Worm (Caenorhabditis elegans) whole organism, young adult: ENCODE data around the gene flp-25.
A peak's percentile ranks its signal among the peaks of the same experiment; 100 is the strongest.

Source experiments
- B0019.2 ChIP-seq: fragments of 200-800 bp; sonication (Bioruptor generic); conservative IDR thresholded peaks from 2 replicates; pipeline ENCODE4 v1.3.6; 2022; ENCODE audit warnings: missing genetic modification reagents, missing genetic modification characterization, missing compliant biosample characterization
- B0261.1 ChIP-seq: sonication (generic microtip); optimal IDR thresholded peaks from 2 replicates; lab custom pipeline; 2016; ENCODE audit warnings: mild to moderate bottlenecking, missing genetic modification characterization, moderate library complexity, missing compliant biosample characterization
- F39B2.1 ChIP-seq: fragments of 200-800 bp; sonication (Bioruptor generic); IDR thresholded peaks from 2 replicates; pipeline ENCODE4 v1.3.6; 2022; ENCODE audit warnings: missing genetic modification reagents, missing genetic modification characterization, missing compliant biosample characterization
- F57A8.1 ChIP-seq: fragments of 200-800 bp; sonication (Bioruptor generic); optimal IDR thresholded peaks from 2 replicates; lab custom pipeline; 2018; ENCODE audit warnings: mild to moderate bottlenecking, missing genetic modification characterization, moderate library complexity, missing compliant biosample characterization
- F57C9.4 ChIP-seq: sonication (generic microtip); optimal IDR thresholded peaks from 2 replicates; lab custom pipeline; 2017; ENCODE audit warnings: mild to moderate bottlenecking, missing genetic modification characterization, missing compliant biosample characterization
- Y53G8AR.9 ChIP-seq: fragments of 200-800 bp; sonication (Bioruptor generic); conservative IDR thresholded peaks from 2 replicates; pipeline ENCODE4 v1.3.6; 2022; ENCODE audit warnings: missing genetic modification reagents, missing genetic modification characterization, missing compliant biosample characterization
- Y56A3A.18 ChIP-seq: fragments of 200-800 bp; sonication (Bioruptor generic); IDR thresholded peaks from 2 replicates; pipeline ENCODE4 v1.3.6; 2022; ENCODE audit warnings: missing genetic modification reagents, missing genetic modification characterization, missing compliant biosample characterization
- Y79H2A.3 ChIP-seq: fragments of 200-800 bp; sonication (Bioruptor generic); conservative IDR thresholded peaks from 2 replicates; pipeline ENCODE4 v1.3.6; 2022; ENCODE audit warnings: missing genetic modification reagents, missing genetic modification characterization, missing compliant biosample characterization
- Y95B8A.8 ChIP-seq: fragments of 200-800 bp; sonication (Bioruptor generic); IDR thresholded peaks from 2 replicates; pipeline ENCODE4 v1.3.6; 2022; ENCODE audit warnings: missing genetic modification reagents, missing genetic modification characterization, missing compliant biosample characterization
- ZK185.1 ChIP-seq: sonication (generic microtip); optimal IDR thresholded peaks from 2 replicates; lab custom pipeline; 2016; ENCODE audit warnings: mild to moderate bottlenecking, missing genetic modification characterization, missing compliant biosample characterization; ENCODE audit not compliant: poor library complexity, severe bottlenecking
- akir-1 ChIP-seq: fragments of 200-800 bp; sonication (Bioruptor generic); optimal IDR thresholded peaks from 2 replicates; lab custom pipeline; 2018; ENCODE audit warnings: mild to moderate bottlenecking, missing genetic modification characterization, moderate library complexity, missing compliant biosample characterization
- aptf-3 ChIP-seq: fragments of 200-800 bp; sonication (Bioruptor generic); IDR thresholded peaks from 2 replicates; pipeline ENCODE4 v1.3.6; 2022; ENCODE audit warnings: missing genetic modification characterization, missing compliant biosample characterization
- attf-3 ChIP-seq: fragments of 200-800 bp; sonication (Bioruptor generic); conservative IDR thresholded peaks from 2 replicates; pipeline ENCODE4 v1.3.6; 2022; ENCODE audit warnings: missing genetic modification reagents, missing genetic modification characterization, missing compliant biosample characterization
- attf-6 ChIP-seq: fragments of 200-800 bp; sonication (Bioruptor generic); IDR thresholded peaks from 2 replicates; pipeline ENCODE4 v1.3.6; 2022; ENCODE audit warnings: missing genetic modification reagents, missing genetic modification characterization, missing compliant biosample characterization
- bed-1 ChIP-seq: fragments of 200-800 bp; sonication (Bioruptor generic); IDR thresholded peaks from 2 replicates; pipeline ENCODE4 v1.3.6; 2022; ENCODE audit warnings: missing genetic modification reagents, missing genetic modification characterization, missing compliant biosample characterization
- ceh-27 ChIP-seq: fragments of 200-800 bp; sonication (Bioruptor generic); optimal IDR thresholded peaks from 2 replicates; lab custom pipeline; 2018; ENCODE audit warnings: mild to moderate bottlenecking, missing genetic modification characterization, moderate library complexity, missing compliant biosample characterization
- ceh-79 ChIP-seq: sonication (generic microtip); optimal IDR thresholded peaks from 2 replicates; lab custom pipeline; 2017; ENCODE audit warnings: mild to moderate bottlenecking, missing genetic modification characterization, missing compliant biosample characterization
- dpff-1 ChIP-seq: sonication (generic microtip); optimal IDR thresholded peaks from 2 replicates; lab custom pipeline; 2017; ENCODE audit warnings: mild to moderate bottlenecking, missing genetic modification characterization, missing compliant biosample characterization
- efl-1 ChIP-seq: fragments of 150-350 bp; optimal IDR thresholded peaks from 2 replicates; lab custom pipeline; 2014; ENCODE audit warnings: missing biosample characterization, missing genetic modification reagents, missing genetic modification characterization
- egl-44 ChIP-seq: fragments of 200-800 bp; sonication (Bioruptor generic); IDR thresholded peaks from 2 replicates; pipeline ENCODE4 v1.3.6; 2022; ENCODE audit warnings: missing genetic modification reagents, missing genetic modification characterization, missing compliant biosample characterization
- egrh-3 ChIP-seq: fragments of 200-800 bp; sonication (Bioruptor generic); IDR thresholded peaks from 2 replicates; pipeline ENCODE4 v1.3.6; 2022; ENCODE audit warnings: missing genetic modification reagents, missing genetic modification characterization, missing compliant biosample characterization
- ekl-4 ChIP-seq: fragments of 200-800 bp; sonication (Bioruptor generic); IDR thresholded peaks from 2 replicates; pipeline ENCODE4 v1.3.6; 2022; ENCODE audit warnings: missing genetic modification reagents, missing genetic modification characterization, missing compliant biosample characterization
- ets-4 ChIP-seq: fragments of 200-800 bp; sonication (Bioruptor generic); optimal IDR thresholded peaks from 2 replicates; lab custom pipeline; 2018; ENCODE audit warnings: mild to moderate bottlenecking, missing genetic modification characterization, missing compliant biosample characterization
- fkh-3 ChIP-seq: sonication (generic microtip); optimal IDR thresholded peaks from 2 replicates; lab custom pipeline; 2016; ENCODE audit warnings: mild to moderate bottlenecking, missing genetic modification characterization, missing compliant biosample characterization
- him-1 ChIP-seq: sonication (generic microtip); optimal IDR thresholded peaks from 2 replicates; lab custom pipeline; 2016; ENCODE audit warnings: missing genotype, missing genetic modification reagents, missing genetic modification characterization, missing compliant biosample characterization
- hlh-26 ChIP-seq: fragments of 200-800 bp; sonication (Bioruptor generic); conservative IDR thresholded peaks from 2 replicates; pipeline ENCODE4 v1.3.6; 2022; ENCODE audit warnings: missing genetic modification reagents, missing genetic modification characterization, missing compliant biosample characterization
- lin-26 ChIP-seq: fragments of 200-800 bp; sonication (Bioruptor generic); IDR thresholded peaks from 2 replicates; pipeline ENCODE4 v1.3.6; 2022; ENCODE audit warnings: missing genetic modification reagents, missing genetic modification characterization, missing compliant biosample characterization
- lin-40 ChIP-seq: sonication (generic microtip); optimal IDR thresholded peaks from 2 replicates; lab custom pipeline; 2016; ENCODE audit warnings: missing genetic modification characterization, mild to moderate bottlenecking, missing compliant biosample characterization, missing genotype, missing genetic modification reagents
- lsl-1 ChIP-seq: fragments of 200-800 bp; sonication (Bioruptor generic); optimal IDR thresholded peaks from 2 replicates; lab custom pipeline; 2018; ENCODE audit warnings: mild to moderate bottlenecking, missing genetic modification characterization, moderate library complexity, missing compliant biosample characterization
- lsy-27 ChIP-seq: sonication (generic microtip); optimal IDR thresholded peaks from 2 replicates; lab custom pipeline; 2017; ENCODE audit warnings: missing genetic modification characterization, mild to moderate bottlenecking, missing compliant biosample characterization, antibody characterized with exemption, missing genotype, borderline replicate concordance; ENCODE audit not compliant: insufficient read depth
- madf-8 ChIP-seq: fragments of 200-800 bp; sonication (Bioruptor generic); conservative IDR thresholded peaks from 2 replicates; pipeline ENCODE4 v1.3.6; 2022; ENCODE audit warnings: missing genetic modification reagents, missing genetic modification characterization, missing compliant biosample characterization
- mxl-1 ChIP-seq: sonication (generic microtip); optimal IDR thresholded peaks from 2 replicates; lab custom pipeline; 2016; ENCODE audit warnings: missing genetic modification characterization, missing compliant biosample characterization
- nfya-2 ChIP-seq: fragments of 200-800 bp; sonication (Bioruptor generic); IDR thresholded peaks from 2 replicates; pipeline ENCODE4 v1.3.6; 2022; ENCODE audit warnings: missing genetic modification reagents, missing genetic modification characterization, missing compliant biosample characterization
- nhr-179 ChIP-seq: sonication (generic microtip); optimal IDR thresholded peaks from 2 replicates; lab custom pipeline; 2016; ENCODE audit warnings: mild to moderate bottlenecking, missing genetic modification characterization, missing compliant biosample characterization
- nhr-80 ChIP-seq: sonication (generic microtip); optimal IDR thresholded peaks from 2 replicates; lab custom pipeline; 2016; ENCODE audit warnings: missing genetic modification characterization, missing compliant biosample characterization
- pha-4 ChIP-seq: fragments of 150-350 bp; sonication (generic microtip); optimal IDR thresholded peaks from 2 replicates; lab custom pipeline; 2014; ENCODE audit warnings: missing biosample characterization, missing genetic modification reagents, missing genetic modification characterization
- sea-2 ChIP-seq: fragments of 200-800 bp; sonication (Bioruptor generic); IDR thresholded peaks from 2 replicates; pipeline ENCODE4 v1.3.6; 2022; ENCODE audit warnings: missing genetic modification characterization, missing compliant biosample characterization
- snpc-1.3 ChIP-seq: sonication (generic microtip); optimal IDR thresholded peaks from 2 replicates; lab custom pipeline; 2017; ENCODE audit warnings: missing genetic modification characterization, mild to moderate bottlenecking, missing compliant biosample characterization, antibody characterized with exemption, moderate library complexity, missing genotype, missing genetic modification reagents; ENCODE audit not compliant: insufficient read depth
- sptf-2 ChIP-seq: fragments of 200-800 bp; sonication (Bioruptor generic); optimal IDR thresholded peaks from 2 replicates; lab custom pipeline; 2018; ENCODE audit warnings: mild to moderate bottlenecking, missing genetic modification characterization, missing compliant biosample characterization
- tbp1 ChIP-seq: fragments of 200-800 bp; sonication (Bioruptor generic); optimal IDR thresholded peaks from 2 replicates; lab custom pipeline; 2018; ENCODE audit warnings: mild to moderate bottlenecking, missing genetic modification characterization, missing compliant biosample characterization
- tbx-9 ChIP-seq: sonication (generic microtip); optimal IDR thresholded peaks from 2 replicates; lab custom pipeline; 2016; ENCODE audit warnings: borderline replicate concordance, missing genetic modification characterization, inconsistent platforms, missing compliant biosample characterization
- unc-130 ChIP-seq: sonication (generic microtip); optimal IDR thresholded peaks from 2 replicates; lab custom pipeline; 2016; ENCODE audit warnings: missing genetic modification reagents, missing genetic modification characterization, missing compliant biosample characterization
- unc-62 ChIP-seq: fragments of 150-350 bp; optimal IDR thresholded peaks from 2 replicates; lab custom pipeline; 2014; ENCODE audit warnings: missing biosample characterization, missing genetic modification reagents, missing genetic modification characterization

flp-25 gene

DNA sequence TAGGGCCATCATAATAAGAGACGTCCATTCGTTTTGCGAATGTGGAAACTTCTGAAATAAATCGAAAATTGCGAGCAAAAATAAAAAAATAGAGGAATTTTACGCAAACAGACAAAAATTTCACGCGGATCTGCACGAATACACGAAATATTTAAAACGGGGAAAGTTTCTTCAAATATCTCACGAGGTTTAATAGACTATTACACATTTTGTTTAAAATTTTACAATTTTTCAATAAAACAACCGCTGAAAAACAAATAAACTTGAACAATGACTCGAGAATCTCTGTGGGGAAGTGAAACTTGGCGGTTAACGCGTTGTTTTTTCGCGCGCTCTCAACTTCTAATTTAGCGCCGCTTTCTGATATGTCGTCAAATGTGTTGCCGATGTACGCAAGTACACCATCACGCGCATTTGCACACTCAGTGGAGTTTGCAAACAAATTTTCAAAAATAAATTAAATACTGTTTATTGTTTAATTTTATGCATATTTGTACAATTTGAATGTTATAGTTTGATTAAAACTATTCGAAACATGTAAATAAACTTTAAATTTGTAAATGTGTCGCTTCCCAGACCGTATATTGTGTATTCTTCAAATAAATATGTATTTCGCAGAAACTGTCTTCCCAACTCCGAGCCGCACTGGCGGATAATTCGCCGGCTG, 31.9 kb downstream of the flp-25 start, which contains the start of the genes gpr-2 and rgr-1 (continued):
- TF ChIP-seq lin-26 (GFP tag; lab: Robert Waterston, UW) (no peak), nhr-80 (tag; lab: Kevin White, UChicago) (no peak), ekl-4 (GFP tag; lab: Robert Waterston, UW) (peak; percentile 89), sptf-2 (GFP tag; lab: Kevin White, UChicago) (no peak), ceh-79 (no peak), B0261.1 (tag; lab: Kevin White, UChicago) (no peak)

DNA sequence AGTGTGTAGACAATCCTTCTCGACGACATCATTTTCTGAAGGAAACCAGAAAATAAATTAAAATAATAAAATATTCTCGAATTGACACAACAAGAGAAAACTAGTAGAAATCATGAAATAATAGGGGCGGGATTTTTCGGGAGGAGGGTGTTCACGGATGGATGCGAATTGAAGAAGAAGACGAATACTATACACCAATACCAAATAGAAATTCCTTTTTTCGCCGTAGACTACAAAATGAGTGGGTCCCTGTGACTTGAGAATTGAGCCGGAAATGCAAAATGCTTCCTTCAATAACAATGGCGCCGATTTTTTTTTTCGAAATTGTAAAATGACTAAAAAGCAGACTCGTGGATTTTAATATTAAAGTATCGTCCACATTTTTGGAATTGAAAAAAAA, 39.7 kb downstream of the flp-25 start, which contains the start of gene nlp-48:
Gene nlp-48 (minus strand): TSS at position 101 of the 400 bp plus-strand sequence.
- TF ChIP-seq Y53G8AR.9 (GFP tag; lab: Robert Waterston, UW) (no peak), ceh-27 (no peak), F57C9.4 (tag; lab: Kevin White, UChicago) (no peak), Y79H2A.3 (GFP tag; lab: Robert Waterston, UW) (no peak), sptf-2 (GFP tag; lab: Kevin White, UChicago) (no peak), lsl-1 (GFP tag; lab: Kevin White, UChicago) (no peak), attf-6 (no peak), ets-4 (GFP tag; lab: Kevin White, UChicago) (no peak), tbp1 (GFP tag; lab: Kevin White, UChicago) (no peak), lsy-27 (no peak), madf-8 (GFP tag; lab: Robert Waterston, UW) (no peak), unc-130 (GFP tag; lab: Kevin White, UChicago) (no peak), F39B2.1 (GFP tag; lab: Robert Waterston, UW) (no peak), fkh-3 (tag; lab: Kevin White, UChicago) (no peak), tbx-9 (tag; lab: Kevin White, UChicago) (no peak)
- TF ChIP-seq, all 124 proteins: peak for 0

DNA sequence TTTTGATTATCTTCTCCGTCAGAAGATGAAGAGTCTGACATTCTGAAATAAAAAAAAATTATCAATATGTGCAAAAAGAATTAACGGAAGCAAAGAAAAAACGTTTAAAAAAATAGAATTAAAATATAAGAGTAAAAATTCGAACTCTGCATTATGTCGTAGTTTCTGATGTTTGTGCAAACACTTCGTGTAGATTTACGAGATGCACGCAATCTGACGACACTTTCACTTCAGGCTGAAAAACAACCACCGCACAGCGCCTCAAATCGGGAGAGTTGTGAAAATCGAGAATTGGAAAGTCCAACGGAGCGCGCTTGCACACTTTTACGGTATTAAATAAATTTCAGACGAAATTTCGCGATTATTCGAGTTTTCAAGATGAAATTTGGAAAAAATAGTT, 45.3 kb downstream of the flp-25 start, which contains the start of gene T26G10.1:
Gene T26G10.1 (minus strand): TSS at position 42 of the 400 bp plus-strand sequence.
- TF ChIP-seq F57A8.1 (GFP tag; lab: Kevin White, UChicago) (no peak), mxl-1 (no peak), unc-62 (GFP tag; lab: Kevin White, UChicago) (no peak), him-1 (tag; lab: Kevin White, UChicago) (no peak), lsy-27 (no peak), attf-3 (peak; percentile 73), egrh-3 (GFP tag; lab: Robert Waterston, UW) (0 out of 2 replicates have a peak, but pooled peaks have one; percentile 36), tbp1 (GFP tag; lab: Kevin White, UChicago) (peak; percentile 55), egl-44 (peak; percentile 7; the same call in 1 of the 2 replicates), nhr-80 (tag; lab: Kevin White, UChicago) (peak; percentile 22), hlh-26 (GFP tag; lab: Robert Waterston, UW) (no peak), Y56A3A.18 (peak; percentile 32; the same call in 1 of the 2 replicates), snpc-1.3 (tag; lab: Kevin White, UChicago) (peak; percentile 15), efl-1 (GFP tag; lab: Kevin White, UChicago) (peak; percentile 24), lin-26 (GFP tag; lab: Robert Waterston, UW) (no peak), nfya-2 (no peak), lin-40 (peak; percentile 51), bed-1 (GFP tag; lab: Robert Waterston, UW) (no peak), Y53G8AR.9 (GFP tag; lab: Robert Waterston, UW) (no peak), ZK185.1 (tag; lab: Kevin White, UChicago) (peak; percentile 25), B0019.2 (GFP tag; lab: Robert Waterston, UW) (peak; percentile 89), pha-4 (tag; lab: Kevin White, UChicago) (no peak), nhr-179 (tag; lab: Kevin White, UChicago) (no peak), dpff-1 (tag; lab: Kevin White, UChicago) (no peak), aptf-3 (no peak), Y95B8A.8 (GFP tag; lab: Robert Waterston, UW) (peak; percentile 60; the same call in 1 of the 2 replicates), sea-2 (GFP tag; lab: Robert Waterston, UW) (no peak), akir-1 (GFP tag; lab: Kevin White, UChicago) (no peak)
